Worm (Caenorhabditis elegans) whole organism, L1 larva: Measurements from ENCODE around the gene ears-2.

Experiments
- C04F5.9 ChIP-seq: sonication (generic microtip); optimal IDR thresholded peaks from 2 replicates; lab custom pipeline; 2016; ENCODE audit warnings: missing genetic modification characterization, missing compliant biosample characterization
- Y116A8C.19 ChIP-seq: sonication (generic microtip); optimal IDR thresholded peaks from 2 replicates; lab custom pipeline; 2016; ENCODE audit warnings: missing compliant biosample characterization, missing genetic modification characterization, borderline replicate concordance
- alr-1 ChIP-seq: fragments of 200-800 bp; sonication (Bioruptor generic); optimal IDR thresholded peaks from 2 replicates; lab custom pipeline; 2018; ENCODE audit warnings: borderline replicate concordance, mild to moderate bottlenecking, missing genetic modification characterization, missing compliant biosample characterization
- blmp-1 ChIP-seq: fragments of 150-350 bp; optimal IDR thresholded peaks from 2 replicates; lab custom pipeline; 2014; ENCODE audit warnings: missing biosample characterization, missing genetic modification characterization
- ceh-63 ChIP-seq: fragments of 200-800 bp; sonication (Bioruptor generic); optimal IDR thresholded peaks from 2 replicates; lab custom pipeline; 2018; ENCODE audit warnings: mild to moderate bottlenecking, missing genetic modification characterization, missing compliant biosample characterization
- ceh-8 ChIP-seq: fragments of 200-800 bp; sonication (Bioruptor generic); optimal IDR thresholded peaks from 2 replicates; lab custom pipeline; 2018; ENCODE audit warnings: mild to moderate bottlenecking, missing genetic modification characterization, moderate library complexity, missing compliant biosample characterization
- ceh-82 ChIP-seq, 3 experiments: fragments of 150-350 bp in 1 of 3; sonication (generic microtip) in 2 of 3; optimal IDR thresholded peaks; 2 replicates each; lab custom pipeline; 2014 to 2017; ENCODE audit warnings: missing biosample characterization in 3 of 3, missing genetic modification characterization in 3 of 3
- efl-1 ChIP-seq, 4 experiments: fragments of 150-350 bp; optimal IDR thresholded peaks in 3 of 4; peaks in 1 of 4; 1 replicate in 1 of 4; 2 replicates in 3 of 4; lab custom pipeline; 2014; ENCODE audit warnings: missing biosample characterization in 2 of 4, missing genetic modification characterization in 2 of 4, missing genetic modification reagents in 2 of 4
- efl-3 ChIP-seq: fragments of 200-800 bp; sonication (Bioruptor generic); optimal IDR thresholded peaks from 2 replicates; lab custom pipeline; 2018; ENCODE audit warnings: mild to moderate bottlenecking, missing genetic modification characterization, missing compliant biosample characterization
- elt-2 ChIP-seq: sonication (generic microtip); optimal IDR thresholded peaks from 2 replicates; lab custom pipeline; 2016; ENCODE audit warnings: missing genetic modification characterization, mild to moderate bottlenecking, inconsistent platforms, missing compliant biosample characterization, missing genetic modification reagents
- elt-3 ChIP-seq, 6 experiments: fragments of 150-350 bp in 1 of 6; sonication (generic microtip); optimal IDR thresholded peaks; 2 replicates each; lab custom pipeline; 2017 to 2018; ENCODE audit warnings: missing biosample characterization in 6 of 6, missing genetic modification characterization in 6 of 6, inconsistent platforms in 1 of 6
- ets-5 ChIP-seq: fragments of 200-800 bp; sonication (Bioruptor generic); IDR thresholded peaks from 2 replicates; pipeline ENCODE4 v1.3.6; 2022; ENCODE audit warnings: missing genetic modification characterization, missing compliant biosample characterization
- fkh-8 ChIP-seq: sonication (generic microtip); optimal IDR thresholded peaks from 2 replicates; lab custom pipeline; 2016; ENCODE audit warnings: mild to moderate bottlenecking, missing genetic modification characterization, missing compliant biosample characterization
- fos-1 ChIP-seq: fragments of 150-350 bp; optimal IDR thresholded peaks from 2 replicates; lab custom pipeline; 2014; ENCODE audit warnings: missing biosample characterization, missing genetic modification characterization
- hlh-17 ChIP-seq: fragments of 200-800 bp; sonication (Bioruptor generic); optimal IDR thresholded peaks from 2 replicates; lab custom pipeline; 2018; ENCODE audit warnings: missing genetic modification characterization, mild to moderate bottlenecking, missing compliant biosample characterization, moderate library complexity, borderline replicate concordance
- lin-13 ChIP-seq: fragments of 150-350 bp; optimal IDR thresholded peaks from 2 replicates; lab custom pipeline; 2014; ENCODE audit warnings: missing biosample characterization, missing genetic modification reagents, missing genetic modification characterization
- lin-14 ChIP-seq: fragments of 200-800 bp; sonication (Bioruptor generic); optimal IDR thresholded peaks from 2 replicates; lab custom pipeline; 2018; ENCODE audit warnings: mild to moderate bottlenecking, missing genetic modification characterization, moderate library complexity, missing compliant biosample characterization
- mep-1 ChIP-seq: fragments of 150-350 bp; optimal IDR thresholded peaks from 2 replicates; lab custom pipeline; 2014; ENCODE audit warnings: missing biosample characterization, missing genetic modification characterization
- nhr-12 ChIP-seq: sonication (generic microtip); optimal IDR thresholded peaks from 2 replicates; lab custom pipeline; 2017; ENCODE audit warnings: missing biosample characterization, missing genetic modification characterization
- nhr-20 ChIP-seq: sonication (generic microtip); optimal IDR thresholded peaks from 2 replicates; lab custom pipeline; 2016; ENCODE audit warnings: mild to moderate bottlenecking, missing genetic modification characterization, missing compliant biosample characterization
- nhr-237 ChIP-seq: fragments of 150-350 bp; optimal IDR thresholded peaks from 2 replicates; lab custom pipeline; 2014; ENCODE audit warnings: missing biosample characterization, missing genetic modification characterization
- nhr-28 ChIP-seq: fragments of 150-350 bp; optimal IDR thresholded peaks from 2 replicates; lab custom pipeline; 2014; ENCODE audit warnings: missing biosample characterization, missing genetic modification characterization
- nhr-77 ChIP-seq: fragments of 150-350 bp; optimal IDR thresholded peaks from 2 replicates; lab custom pipeline; 2014; ENCODE audit warnings: missing biosample characterization, missing genetic modification characterization
- nhr-84 ChIP-seq: sonication (generic microtip); optimal IDR thresholded peaks from 2 replicates; lab custom pipeline; 2017; ENCODE audit warnings: missing biosample characterization, missing genetic modification characterization
- nhr-90 ChIP-seq: sonication (generic microtip); optimal IDR thresholded peaks from 2 replicates; lab custom pipeline; 2016; ENCODE audit warnings: mild to moderate bottlenecking, missing genetic modification characterization, missing compliant biosample characterization; ENCODE audit not compliant: poor library complexity
- pag-3 ChIP-seq: sonication (generic microtip); optimal IDR thresholded peaks from 2 replicates; lab custom pipeline; 2017; ENCODE audit warnings: missing genetic modification characterization, mild to moderate bottlenecking, missing compliant biosample characterization, antibody characterized with exemption, borderline replicate concordance; ENCODE audit not compliant: insufficient read depth
- pqm-1 ChIP-seq: sonication (generic microtip); optimal IDR thresholded peaks from 3 replicates; lab custom pipeline; 2017; ENCODE audit warnings: missing biosample characterization, missing genetic modification characterization
- skn-1 ChIP-seq: fragments of 150-350 bp; optimal IDR thresholded peaks from 2 replicates; lab custom pipeline; 2014; ENCODE audit warnings: missing biosample characterization, missing genetic modification characterization
- snu-23 ChIP-seq: sonication (generic microtip); optimal IDR thresholded peaks from 2 replicates; lab custom pipeline; 2016; ENCODE audit warnings: missing genetic modification characterization, missing compliant biosample characterization
- sptf-1 ChIP-seq: fragments of 150-350 bp; optimal IDR thresholded peaks from 2 replicates; lab custom pipeline; 2014; ENCODE audit warnings: missing biosample characterization, missing genetic modification characterization
- tlp-1 ChIP-seq: fragments of 150-350 bp; optimal IDR thresholded peaks from 2 replicates; lab custom pipeline; 2014; ENCODE audit warnings: missing biosample characterization, missing genetic modification characterization
- unc-30 ChIP-seq: sonication (generic microtip); optimal IDR thresholded peaks from 2 replicates; lab custom pipeline; 2017; ENCODE audit warnings: missing biosample characterization, missing genetic modification characterization
- unc-98 ChIP-seq: fragments of 200-800 bp; sonication (Bioruptor generic); IDR thresholded peaks from 2 replicates; pipeline ENCODE4 v1.3.6; 2022; ENCODE audit warnings: missing genetic modification characterization, missing compliant biosample characterization
- vab-15 ChIP-seq: sonication (generic microtip); optimal IDR thresholded peaks from 2 replicates; lab custom pipeline; 2017; ENCODE audit warnings: missing genotype, mild to moderate bottlenecking, missing genetic modification characterization, missing compliant biosample characterization
- zag-1 ChIP-seq: fragments of 150-350 bp; optimal IDR thresholded peaks from 2 replicates; lab custom pipeline; 2014; ENCODE audit warnings: missing biosample characterization, missing genetic modification characterization
- zip-4 ChIP-seq: fragments of 200-800 bp; sonication (Bioruptor generic); optimal IDR thresholded peaks from 2 replicates; lab custom pipeline; 2018; ENCODE audit warnings: mild to moderate bottlenecking, missing genetic modification characterization, moderate library complexity, missing compliant biosample characterization

ears-2 gene

ce11 chrIV:410420-410891 is 20.2 kb upstream of the ears-2 start, which contains the start of gene T07A9.12 (continued):
- TF ChIP-seq snu-23 (GFP tag; lab: Kevin White, UChicago) (peak; percentile 91), nhr-20 (tag; lab: Kevin White, UChicago) (peak; percentile 81), nhr-84 (tag; lab: Kevin White, UChicago) (no peak), ceh-63 (no peak), skn-1 (tag; lab: Kevin White, UChicago) (peak; percentile 44), elt-2 (peak; percentile 66), vab-15 (tag; lab: Kevin White, UChicago) (peak; percentile 83), pag-3 (tag; lab: Kevin White, UChicago) (no peak), nhr-12 (no peak), nhr-237 (tag; lab: Kevin White, UChicago) (peak; percentile 42), C04F5.9 (tag; lab: Kevin White, UChicago) (peak; percentile 51), sptf-1 (tag; lab: Kevin White, UChicago) (no peak), ceh-8 (no peak), blmp-1 (tag; lab: Kevin White, UChicago) (peak; percentile 32), fkh-8 (tag; lab: Kevin White, UChicago) (peak; percentile 83), hlh-17 (GFP tag; lab: Kevin White, UChicago) (no peak), pqm-1 (tag; lab: Kevin White, UChicago) (peak; percentile 0), nhr-77 (tag; lab: Kevin White, UChicago) (peak; percentile 55), fos-1 (tag; lab: Kevin White, UChicago) (peak; percentile 77), zag-1 (no peak)

ce11 chrIV:409935-410334 is 19.7 kb upstream of the ears-2 start, which contains the start of gene kgb-1:
Gene kgb-1 (minus strand): TSS chrIV:410035.
- TF ChIP-seq nhr-90 (no peak), Y116A8C.19 (no peak), sptf-1 (tag; lab: Kevin White, UChicago) (no peak), alr-1 (tag; lab: Kevin White, UChicago) (no peak), nhr-28 (tag; lab: Kevin White, UChicago) (no peak), unc-98 (GFP tag; lab: Robert Waterston, UW) (no peak), lin-13 (GFP tag; lab: Kevin White, UChicago) (no peak), ceh-82 (tag; optimal IDR thresholded peaks at IDR 0.05; lab: Kevin White, UChicago) (no peak), ceh-8 (no peak), zip-4 (GFP tag; lab: Kevin White, UChicago) (no peak), lin-14 (GFP tag; lab: Kevin White, UChicago) (no peak), fkh-8 (tag; lab: Kevin White, UChicago) (no peak), elt-3 (tag; optimal IDR thresholded peaks at IDR 0.05; lab: Kevin White, UChicago) (no peak)

- TF ChIP-seq efl-1 (optimal IDR thresholded peaks at IDR 0.05; lab: Kevin White, UChicago): no peak
- no peak for TF ChIP-seq efl-1 (GFP tag; optimal IDR thresholded peaks at IDR 0.05 in 1 of 2; lab: Kevin White, UChicago)
- peak; percentile 22 for TF ChIP-seq tlp-1 (tag; lab: Kevin White, UChicago)
- peak; percentile 28 for TF ChIP-seq elt-2
- TF ChIP-seq fkh-8 (tag; lab: Kevin White, UChicago): no peak
- no peak for TF ChIP-seq efl-3 (GFP tag; lab: Kevin White, UChicago)
These were observed 18.6 kb upstream of the ears-2 start for ce11 chrIV:408892-409291.

ce11 chrIV:401395-401794 is 11.1 kb upstream of the ears-2 start, which contains the start of gene gpa-4:
Gene gpa-4 (plus strand): TSS chrIV:401695.
- no peak for TF ChIP-seq nhr-90
- no peak for TF ChIP-seq unc-30
- no peak for TF ChIP-seq mep-1 (tag; lab: Kevin White, UChicago)
- no peak for TF ChIP-seq ets-5 (GFP tag; lab: Robert Waterston, UW)
